Worm (Caenorhabditis elegans) whole organism, L3 larva: Measurements from ENCODE around the gene W08A12.2.

ENCODE experiments used
- R02D3.7 ChIP-seq: fragments of 150-350 bp; optimal IDR thresholded peaks from 2 replicates; lab custom pipeline; 2014; ENCODE audit warnings: missing biosample characterization, missing genetic modification characterization
- aly-2 ChIP-seq: fragments of 150-350 bp; optimal IDR thresholded peaks from 2 replicates; lab custom pipeline; 2014; ENCODE audit warnings: missing biosample characterization, missing genetic modification characterization
- ama-1 ChIP-seq: fragments of 150-350 bp; optimal IDR thresholded peaks from 2 replicates; lab custom pipeline; 2018
- ceh-16 ChIP-seq: sonication (generic microtip); optimal IDR thresholded peaks from 2 replicates; lab custom pipeline; 2017; ENCODE audit warnings: missing biosample characterization, missing genetic modification characterization
- ceh-28 ChIP-seq: fragments of 150-350 bp; optimal IDR thresholded peaks from 2 replicates; lab custom pipeline; 2014; ENCODE audit warnings: missing biosample characterization, missing genetic modification reagents, missing genetic modification characterization
- ceh-9 ChIP-seq: sonication (generic microtip); optimal IDR thresholded peaks from 2 replicates; lab custom pipeline; 2018; ENCODE audit warnings: missing biosample characterization, missing genetic modification characterization
- daf-12 ChIP-seq: fragments of 150-350 bp; optimal IDR thresholded peaks from 2 replicates; lab custom pipeline; 2014; ENCODE audit warnings: missing biosample characterization, missing genetic modification reagents, missing genetic modification characterization
- egl-27 ChIP-seq: sonication (generic microtip); optimal IDR thresholded peaks from 4 replicates; lab custom pipeline; 2017; ENCODE audit warnings: missing biosample characterization, missing genetic modification reagents, missing genetic modification characterization
- egl-5 ChIP-seq: fragments of 150-350 bp; optimal IDR thresholded peaks from 2 replicates; lab custom pipeline; 2017; ENCODE audit warnings: missing biosample characterization, missing genetic modification reagents, missing genetic modification characterization, inconsistent platforms
- elt-1 ChIP-seq: fragments of 150-350 bp; optimal IDR thresholded peaks from 2 replicates; lab custom pipeline; 2014; ENCODE audit warnings: missing biosample characterization, missing genetic modification characterization
- elt-2 ChIP-seq: sonication (generic microtip); optimal IDR thresholded peaks from 2 replicates; lab custom pipeline; 2016; ENCODE audit warnings: missing genetic modification reagents, mild to moderate bottlenecking, missing genetic modification characterization, missing compliant biosample characterization
- elt-3 ChIP-seq, 3 experiments: fragments of 150-350 bp in 1 of 3; sonication (generic microtip) in 2 of 3; optimal IDR thresholded peaks; 2 replicates in 2 of 3; 4 replicates in 1 of 3; lab custom pipeline; 2014 to 2017; ENCODE audit warnings: missing biosample characterization in 3 of 3, missing genetic modification characterization in 3 of 3
- fkh-10 ChIP-seq: sonication (generic microtip); optimal IDR thresholded peaks from 2 replicates; lab custom pipeline; 2017; ENCODE audit warnings: missing biosample characterization, missing genetic modification reagents, missing genetic modification characterization
- fos-1 ChIP-seq: fragments of 150-350 bp; optimal IDR thresholded peaks from 2 replicates; lab custom pipeline; 2014; ENCODE audit warnings: missing biosample characterization, missing genetic modification characterization
- hmg-11 ChIP-seq: sonication (generic microtip); optimal IDR thresholded peaks from 2 replicates; lab custom pipeline; 2016; ENCODE audit warnings: missing genetic modification characterization, missing compliant biosample characterization
- jun-1 ChIP-seq: fragments of 150-350 bp; optimal IDR thresholded peaks from 2 replicates; lab custom pipeline; 2014; ENCODE audit warnings: missing biosample characterization, missing genetic modification reagents, missing genetic modification characterization
- lin-15B ChIP-seq: fragments of 150-350 bp; optimal IDR thresholded peaks from 2 replicates; lab custom pipeline; 2014; ENCODE audit warnings: missing biosample characterization, missing genetic modification characterization
- lin-39 ChIP-seq: fragments of 150-350 bp; optimal IDR thresholded peaks from 2 replicates; lab custom pipeline; 2018; ENCODE audit warnings: missing biosample characterization, missing genetic modification reagents, missing genetic modification characterization
- lsy-12 ChIP-seq: sonication (generic microtip); optimal IDR thresholded peaks from 2 replicates; lab custom pipeline; 2016; ENCODE audit warnings: mild to moderate bottlenecking, missing genetic modification characterization, missing compliant biosample characterization
- mml-1 ChIP-seq: fragments of 150-350 bp; sonication (generic microtip); optimal IDR thresholded peaks from 3 replicates; lab custom pipeline; 2014; ENCODE audit warnings: missing biosample characterization, missing genetic modification characterization
- nfya-1 ChIP-seq: sonication (generic microtip); optimal IDR thresholded peaks from 2 replicates; lab custom pipeline; 2017; ENCODE audit warnings: missing genetic modification characterization, mild to moderate bottlenecking, missing compliant biosample characterization, antibody characterized with exemption, moderate library complexity; ENCODE audit not compliant: insufficient read depth
- nhr-23 ChIP-seq: fragments of 150-350 bp; optimal IDR thresholded peaks from 2 replicates; lab custom pipeline; 2014; ENCODE audit warnings: missing biosample characterization, missing genetic modification reagents, missing genetic modification characterization
- nhr-25 ChIP-seq: sonication (generic microtip); optimal IDR thresholded peaks from 2 replicates; lab custom pipeline; 2017; ENCODE audit warnings: missing biosample characterization, missing genetic modification characterization
- nhr-28 ChIP-seq: fragments of 150-350 bp; optimal IDR thresholded peaks from 2 replicates; lab custom pipeline; 2014; ENCODE audit warnings: missing biosample characterization, missing genetic modification characterization
- nhr-43 ChIP-seq: sonication (generic microtip); optimal IDR thresholded peaks from 2 replicates; lab custom pipeline; 2016; ENCODE audit warnings: mild to moderate bottlenecking, missing genetic modification characterization, missing compliant biosample characterization; ENCODE audit not compliant: poor library complexity, severe bottlenecking
- nhr-76 ChIP-seq: fragments of 150-350 bp; sonication (generic microtip); optimal IDR thresholded peaks from 5 replicates; lab custom pipeline; 2014; ENCODE audit warnings: missing biosample characterization, missing genetic modification characterization
- pqm-1 ChIP-seq: fragments of 150-350 bp; optimal IDR thresholded peaks from 2 replicates; lab custom pipeline; 2017; ENCODE audit warnings: missing biosample characterization, missing genetic modification characterization, inconsistent platforms
- sea-2 ChIP-seq: fragments of 150-350 bp; sonication (generic microtip); optimal IDR thresholded peaks from 4 replicates; lab custom pipeline; 2014; ENCODE audit warnings: missing biosample characterization, missing genetic modification reagents, missing genetic modification characterization
- skn-1 ChIP-seq: fragments of 150-350 bp; optimal IDR thresholded peaks from 2 replicates; lab custom pipeline; 2014; ENCODE audit warnings: missing biosample characterization, missing genetic modification characterization
- snpc-4 ChIP-seq: fragments of 150-350 bp; optimal IDR thresholded peaks from 2 replicates; lab custom pipeline; 2014; ENCODE audit warnings: missing biosample characterization, missing genetic modification characterization
- zag-1 ChIP-seq: fragments of 150-350 bp; optimal IDR thresholded peaks from 2 replicates; lab custom pipeline; 2014; ENCODE audit warnings: missing biosample characterization, missing genetic modification characterization
- ztf-11 ChIP-seq: fragments of 150-350 bp; optimal IDR thresholded peaks from 2 replicates; lab custom pipeline; 2014; ENCODE audit warnings: missing biosample characterization, missing genetic modification characterization
- ztf-4 ChIP-seq: fragments of 150-350 bp; optimal IDR thresholded peaks from 2 replicates; lab custom pipeline; 2014; ENCODE audit warnings: missing biosample characterization, missing genetic modification characterization

The W08A12.2 gene

ce11 chrV:3714750-3715149 lies 29.1 kb upstream of the W08A12.2 start:
- TF ChIP-seq nhr-28 (tag; lab: Kevin White, UChicago) (no peak), fos-1 (tag; lab: Kevin White, UChicago) (no peak), ama-1 (lab: Kevin White, UChicago) (no peak), elt-1 (no peak), hmg-11 (no peak), ceh-16 (tag; lab: Kevin White, UChicago) (no peak), egl-27 (no peak), aly-2 (tag; lab: Kevin White, UChicago) (no peak), snpc-4 (tag; lab: Kevin White, UChicago) (no peak)
- TF ChIP-seq, all 47 proteins: peak for 0

ce11 chrV:3712955-3713354 lies 27.3 kb upstream of the W08A12.2 start:
- TF ChIP-seq ceh-28 (tag; lab: Kevin White, UChicago), result peak; percentile 52
- TF ChIP-seq lin-39 (tag; lab: Kevin White, UChicago), result no peak

- TF ChIP-seq ztf-11 (no peak), ztf-4 (tag; lab: Kevin White, UChicago) (no peak)
Measured at ce11 chrV:3712192-3712591, 26.5 kb upstream of the W08A12.2 start.

ce11 chrV:3711544-3711943 lies 25.9 kb upstream of the W08A12.2 start:
- TF ChIP-seq nfya-1 (tag; lab: Kevin White, UChicago), result no peak
- TF ChIP-seq ceh-9, result no peak
- TF ChIP-seq snpc-4 (tag; lab: Kevin White, UChicago), result no peak
- TF ChIP-seq aly-2 (tag; lab: Kevin White, UChicago), result no peak
- no peak for TF ChIP-seq mml-1
- no peak for TF ChIP-seq zag-1 (tag; lab: Kevin White, UChicago)
- TF ChIP-seq lsy-12 (tag; lab: Kevin White, UChicago), result no peak
- TF ChIP-seq fkh-10, result no peak
- TF ChIP-seq skn-1 (tag; lab: Kevin White, UChicago), result no peak
- TF ChIP-seq nhr-23 (tag; lab: Kevin White, UChicago), result no peak
- TF ChIP-seq elt-3 (tag; optimal IDR thresholded peaks at IDR 0.05; lab: Kevin White, UChicago), result no peak
- TF ChIP-seq sea-2, result no peak
- no peak for TF ChIP-seq lin-15B (tag; lab: Kevin White, UChicago)
- TF ChIP-seq R02D3.7 (tag; lab: Kevin White, UChicago), result no peak
- no peak for TF ChIP-seq daf-12 (tag; lab: Kevin White, UChicago)
- no peak for TF ChIP-seq nhr-43

ce11 chrV:3707560-3707959 lies 21.9 kb upstream of the W08A12.2 start:
- peak; percentile 60 for TF ChIP-seq nfya-1 (tag; lab: Kevin White, UChicago)

- TF ChIP-seq egl-5 (tag; lab: Kevin White, UChicago), result no peak
- TF ChIP-seq nhr-25, result no peak
- no peak for TF ChIP-seq daf-12 (tag; lab: Kevin White, UChicago)
- no peak for TF ChIP-seq lin-39 (tag; lab: Kevin White, UChicago)
- no peak for TF ChIP-seq fos-1 (tag; lab: Kevin White, UChicago)
- no peak for TF ChIP-seq nhr-43
- TF ChIP-seq zag-1 (tag; lab: Kevin White, UChicago), result no peak
- TF ChIP-seq aly-2 (tag; lab: Kevin White, UChicago), result no peak
- no peak for TF ChIP-seq nhr-76 (tag; lab: Kevin White, UChicago)
- no peak for TF ChIP-seq lin-15B (tag; lab: Kevin White, UChicago)
- no peak for TF ChIP-seq jun-1 (tag; lab: Kevin White, UChicago)
- no peak for TF ChIP-seq ztf-4 (tag; lab: Kevin White, UChicago)
- TF ChIP-seq pqm-1, result no peak
- TF ChIP-seq elt-2, result no peak
- TF ChIP-seq mml-1, result no peak
- TF ChIP-seq hmg-11, result no peak
- no peak for TF ChIP-seq snpc-4 (tag; lab: Kevin White, UChicago)
- TF ChIP-seq nfya-1 (tag; lab: Kevin White, UChicago), result no peak
Measured at ce11 chrV:3706893-3707292, 21.2 kb upstream of the W08A12.2 start.
